ENCODE assay signal across 1 fruit fly cellular context in genomic region chr3R:11582253-11582589, dm6.
TF ChIP-seq lines count a peak whose summit lies in the region.

No protein-coding gene starts in this region.

TF ChIP-seq in whole organism, embryonic, 481 proteins besides CTCF, POLR2A, EP300 and RAD21 (continued from another document and continues in another):
- TF ChIP-seq ash1 (GFP tag; optimal IDR thresholded peaks at IDR 0.05; lab: Kevin White, UChicago) (no peak), zfh2 (GFP tag; optimal IDR thresholded peaks at IDR 0.05; lab: Kevin White, UChicago) (peak; percentile 11), NfI (GFP tag; optimal IDR thresholded peaks at IDR 0.05; lab: Kevin White, UChicago) (peak; percentile 76), nerfin-1 (tag; optimal IDR thresholded peaks at IDR 0.05; lab: Kevin White, UChicago) (no peak), ewg (GFP tag; optimal IDR thresholded peaks at IDR 0.05; lab: Kevin White, UChicago) (peak; percentile 56), gcm2 (GFP tag; optimal IDR thresholded peaks at IDR 0.05; lab: Kevin White, UChicago) (no peak), CG17912 (GFP tag; optimal IDR thresholded peaks at IDR 0.05; lab: Kevin White, UChicago) (no peak), CG13287 (GFP tag; IDR thresholded peaks at IDR 0.05; lab: Robert Waterston, UW; ENCODE audit: partially characterized antibody) (no peak), CG12071 (GFP tag; optimal IDR thresholded peaks at IDR 0.05; lab: Kevin White, UChicago) (no peak), luna (GFP tag; optimal IDR thresholded peaks at IDR 0.05; lab: Kevin White, UChicago) (no peak), Sin3A (optimal IDR thresholded peaks at IDR 0.05; lab: Kevin White, UChicago) (no peak), CoRest (tag; optimal IDR thresholded peaks at IDR 0.05; lab: Kevin White, UChicago) (peak; percentile 66), mirr (GFP tag; optimal IDR thresholded peaks at IDR 0.05; lab: Kevin White, UChicago) (no peak), grau (tag; optimal IDR thresholded peaks at IDR 0.05; lab: Kevin White, UChicago) (peak; percentile 68), BtbVII (GFP tag; optimal IDR thresholded peaks at IDR 0.05; lab: Kevin White, UChicago) (no peak), CG1832 (GFP tag; optimal IDR thresholded peaks at IDR 0.05; lab: Kevin White, UChicago) (no peak), disco-r (GFP tag; optimal IDR thresholded peaks at IDR 0.05; lab: Kevin White, UChicago) (peak; percentile 30), CHES-1-like (GFP tag; optimal IDR thresholded peaks at IDR 0.05; lab: Kevin White, UChicago) (peak; percentile 24), CG4360 (GFP tag; IDR thresholded peaks at IDR 0.05; lab: Robert Waterston, UW) (no peak; the same call in 1 of the 2 replicates), CG13894 (tag; optimal IDR thresholded peaks at IDR 0.05; lab: Kevin White, UChicago) (no peak), CG18764 (GFP tag; optimal IDR thresholded peaks at IDR 0.05; lab: Kevin White, UChicago) (peak; percentile 23), CG6272 (GFP tag; IDR thresholded peaks at IDR 0.05; lab: Robert Waterston, UW) (no peak), CG11398 (GFP tag; optimal IDR thresholded peaks at IDR 0.05; lab: Kevin White, UChicago) (peak; percentile 43), hkb (optimal IDR thresholded peaks at IDR 0.05; lab: Kevin White, UChicago) (no peak), hkb (GFP tag; IDR thresholded peaks at IDR 0.05; lab: Robert Waterston, UW) (peak; percentile 80), Ptx1 (GFP tag; IDR thresholded peaks at IDR 0.05; lab: Robert Waterston, UW) (peak; percentile 87), ato (GFP tag; IDR thresholded peaks at IDR 0.05; lab: Robert Waterston, UW; ENCODE audit: partially characterized antibody) (no peak), CG2712 (tag; optimal IDR thresholded peaks at IDR 0.05; lab: Kevin White, UChicago) (peak; percentile 79), cad (GFP tag; optimal IDR thresholded peaks at IDR 0.05; lab: Kevin White, UChicago) (no peak), psq (GFP tag; optimal IDR thresholded peaks at IDR 0.05; lab: Kevin White, UChicago) (no peak), CG17385 (GFP tag; optimal IDR thresholded peaks at IDR 0.05; lab: Kevin White, UChicago) (peak; percentile 75), CG15479 (GFP tag; optimal IDR thresholded peaks at IDR 0.05; lab: Kevin White, UChicago) (no peak), Optix (GFP tag; IDR thresholded peaks at IDR 0.05; lab: Robert Waterston, UW) (peak; percentile 79), ems (GFP tag; optimal IDR thresholded peaks at IDR 0.05; lab: Kevin White, UChicago) (peak; percentile 56), E2f2 (GFP tag; IDR thresholded peaks at IDR 0.05; lab: Robert Waterston, UW) (peak; percentile 40), CG11560 (tag; IDR thresholded peaks at IDR 0.05; lab: Robert Waterston, UW) (no peak), CG6254 (GFP tag; optimal IDR thresholded peaks at IDR 0.05; lab: Kevin White, UChicago) (peak; percentile 27), Camta (GFP tag; optimal IDR thresholded peaks at IDR 0.05; lab: Kevin White, UChicago) (peak; percentile 30), dmrt99B (tag; optimal IDR thresholded peaks at IDR 0.05; lab: Kevin White, UChicago) (no peak), Nf-YB (GFP tag; optimal IDR thresholded peaks at IDR 0.05; lab: Kevin White, UChicago) (peak; percentile 12), ttk (GFP tag; IDR thresholded peaks at IDR 0.05; lab: Robert Waterston, UW) (peak; percentile 77), fd102C (GFP tag; optimal IDR thresholded peaks at IDR 0.05; lab: Kevin White, UChicago) (no peak), sna (GFP tag; IDR thresholded peaks at IDR 0.05; lab: Robert Waterston, UW; ENCODE audit: partially characterized antibody) (no peak), Oli (tag; optimal IDR thresholded peaks at IDR 0.05; lab: Kevin White, UChicago) (peak; percentile 77), dysf (GFP tag; IDR thresholded peaks at IDR 0.05; lab: Robert Waterston, UW) (peak; percentile 75), rib (GFP tag; IDR thresholded peaks at IDR 0.05; lab: Robert Waterston, UW) (no peak), pita (GFP tag; optimal IDR thresholded peaks at IDR 0.05; lab: Kevin White, UChicago) (no peak), NFAT (GFP tag; IDR thresholded peaks at IDR 0.05; lab: Robert Waterston, UW) (no peak), otp (GFP tag; IDR thresholded peaks at IDR 0.05; lab: Robert Waterston, UW) (peak; percentile 64; the same call in 1 of the 3 replicates), ara (GFP tag; IDR thresholded peaks at IDR 0.05; lab: Robert Waterston, UW) (peak; percentile 54; the same call in 1 of the 2 replicates), HmgZ (tag; optimal IDR thresholded peaks at IDR 0.05; lab: Kevin White, UChicago) (no peak), CG5245 (GFP tag; optimal IDR thresholded peaks at IDR 0.05; lab: Kevin White, UChicago) (peak; percentile 52), chinmo (GFP tag; IDR thresholded peaks at IDR 0.05; lab: Robert Waterston, UW; ENCODE audit: partially characterized antibody) (no peak), CG13123 (GFP tag; optimal IDR thresholded peaks at IDR 0.05; lab: Kevin White, UChicago) (no peak), pfk (GFP tag; optimal IDR thresholded peaks at IDR 0.05; lab: Kevin White, UChicago) (no peak), lab (GFP tag; optimal IDR thresholded peaks at IDR 0.05; lab: Kevin White, UChicago) (no peak), CG18476 (GFP tag; optimal IDR thresholded peaks at IDR 0.05; lab: Kevin White, UChicago) (no peak), CG15269 (tag; optimal IDR thresholded peaks at IDR 0.05; lab: Kevin White, UChicago) (no peak), aop (GFP tag; IDR thresholded peaks at IDR 0.05; lab: Robert Waterston, UW) (no peak), Med (GFP tag; lab: Kevin White, UChicago) (peak; percentile 93), lola (GFP tag; optimal IDR thresholded peaks at IDR 0.05; lab: Kevin White, UChicago) (peak in 1 of 3 experiments; percentile 23), CG5180 (GFP tag; optimal IDR thresholded peaks at IDR 0.05; lab: Kevin White, UChicago) (no peak), abd-A (tag; optimal IDR thresholded peaks at IDR 0.05; lab: Kevin White, UChicago) (no peak), Nf-YC (tag; optimal IDR thresholded peaks at IDR 0.05; lab: Kevin White, UChicago) (no peak), CG30431 (GFP tag; optimal IDR thresholded peaks at IDR 0.05; lab: Kevin White, UChicago) (peak; percentile 51), dan (GFP tag; IDR thresholded peaks at IDR 0.05; lab: Robert Waterston, UW) (no peak), Blimp-1 (GFP tag; optimal IDR thresholded peaks at IDR 0.05; lab: Kevin White, UChicago) (no peak), tll (GFP tag; optimal IDR thresholded peaks at IDR 0.05; lab: Kevin White, UChicago) (no peak), CG10431 (GFP tag; optimal IDR thresholded peaks at IDR 0.05; lab: Kevin White, UChicago) (no peak), CG8290 (GFP tag; optimal IDR thresholded peaks at IDR 0.05; lab: Kevin White, UChicago) (no peak), CG8290 (tag; optimal IDR thresholded peaks at IDR 0.05; lab: Kevin White, UChicago) (no peak), CG9215 (GFP tag; IDR thresholded peaks at IDR 0.05; lab: Robert Waterston, UW) (no peak), her (GFP tag; optimal IDR thresholded peaks at IDR 0.05; lab: Kevin White, UChicago) (peak; percentile 58), CG1529 (GFP tag; optimal IDR thresholded peaks at IDR 0.05; lab: Kevin White, UChicago) (no peak), sisA (GFP tag; IDR thresholded peaks at IDR 0.05; lab: Robert Waterston, UW) (peak; percentile 69), Dek (tag; optimal IDR thresholded peaks at IDR 0.05; lab: Kevin White, UChicago) (peak; percentile 47), ftz-f1 (GFP tag; optimal IDR thresholded peaks at IDR 0.05; lab: Kevin White, UChicago) (no peak), jing (GFP tag; optimal IDR thresholded peaks at IDR 0.05; lab: Kevin White, UChicago) (peak; percentile 60), croc (GFP tag; conservative IDR thresholded peaks at IDR 0.05; lab: Robert Waterston, UW) (no peak), dm (GFP tag; optimal IDR thresholded peaks at IDR 0.05; lab: Kevin White, UChicago) (no peak), unpg (GFP tag; optimal IDR thresholded peaks at IDR 0.05; lab: Kevin White, UChicago) (peak; percentile 75), cg (GFP tag; optimal IDR thresholded peaks at IDR 0.05; lab: Kevin White, UChicago) (no peak), zf30C (GFP tag; optimal IDR thresholded peaks at IDR 0.05; lab: Kevin White, UChicago) (no peak), Dad (GFP tag; optimal IDR thresholded peaks at IDR 0.05; lab: Kevin White, UChicago) (peak; percentile 53), CG9727 (GFP tag; optimal IDR thresholded peaks at IDR 0.05; lab: Kevin White, UChicago) (peak; percentile 55), CG7786 (GFP tag; optimal IDR thresholded peaks at IDR 0.05; lab: Kevin White, UChicago) (peak; percentile 44), CG16815 (GFP tag; optimal IDR thresholded peaks at IDR 0.05; lab: Kevin White, UChicago) (peak; percentile 31), usp (GFP tag; optimal IDR thresholded peaks at IDR 0.05; lab: Kevin White, UChicago) (no peak), sd (tag; optimal IDR thresholded peaks at IDR 0.05; lab: Kevin White, UChicago) (no peak), Gsc (GFP tag; IDR thresholded peaks at IDR 0.05; lab: Robert Waterston, UW) (no peak), CG6689 (GFP tag; IDR thresholded peaks at IDR 0.05; lab: Robert Waterston, UW) (peak; percentile 78), pros (GFP tag; optimal IDR thresholded peaks at IDR 0.05; lab: Kevin White, UChicago) (no peak), Asciz (GFP tag; optimal IDR thresholded peaks at IDR 0.05; lab: Kevin White, UChicago) (peak; percentile 63), corto (GFP tag; optimal IDR thresholded peaks at IDR 0.05; lab: Kevin White, UChicago) (no peak), CG3847 (GFP tag; IDR thresholded peaks at IDR 0.05; lab: Robert Waterston, UW) (peak; percentile 57), row (GFP tag; IDR thresholded peaks at IDR 0.05; lab: Robert Waterston, UW) (peak; percentile 85), ind (GFP tag; optimal IDR thresholded peaks at IDR 0.05; lab: Kevin White, UChicago) (peak; percentile 68), kni (GFP tag; optimal IDR thresholded peaks at IDR 0.05; lab: Kevin White, UChicago) (no peak), Hand (GFP tag; optimal IDR thresholded peaks at IDR 0.05; lab: Kevin White, UChicago) (no peak), CG17568 (GFP tag; optimal IDR thresholded peaks at IDR 0.05; lab: Kevin White, UChicago) (no peak), chn (GFP tag; optimal IDR thresholded peaks at IDR 0.05; lab: Kevin White, UChicago) (peak; percentile 63), CG8281 (tag; optimal IDR thresholded peaks at IDR 0.05; lab: Kevin White, UChicago) (no peak), Fer3 (tag; optimal IDR thresholded peaks at IDR 0.05; lab: Kevin White, UChicago) (peak; percentile 60), CG4820 (GFP tag; optimal IDR thresholded peaks at IDR 0.05; lab: Kevin White, UChicago) (peak; percentile 41), CG2120 (GFP tag; optimal IDR thresholded peaks at IDR 0.05; lab: Kevin White, UChicago) (peak; percentile 60), maf-S (GFP tag; optimal IDR thresholded peaks at IDR 0.05; lab: Kevin White, UChicago) (peak; percentile 53), lbe (GFP tag; optimal IDR thresholded peaks at IDR 0.05; lab: Kevin White, UChicago) (no peak), Meics (GFP tag; optimal IDR thresholded peaks at IDR 0.05; lab: Kevin White, UChicago) (no peak), toy (GFP tag; IDR thresholded peaks at IDR 0.05; lab: Robert Waterston, UW) (no peak), danr (GFP tag; IDR thresholded peaks at IDR 0.05; lab: Robert Waterston, UW) (peak; percentile 52), CG8359 (GFP tag; optimal IDR thresholded peaks at IDR 0.05; lab: Kevin White, UChicago; ENCODE audit: borderline replicate concordance) (no peak), Hsf (GFP tag; optimal IDR thresholded peaks at IDR 0.05; lab: Kevin White, UChicago) (peak; percentile 72), fd3F (GFP tag; optimal IDR thresholded peaks at IDR 0.05; lab: Kevin White, UChicago) (peak; percentile 65), CG9876 (GFP tag; optimal IDR thresholded peaks at IDR 0.05; lab: Kevin White, UChicago) (no peak), MTF-1 (GFP tag; optimal IDR thresholded peaks at IDR 0.05; lab: Kevin White, UChicago; ENCODE audit: borderline replicate concordance) (no peak), CG43689 (GFP tag; IDR thresholded peaks at IDR 0.05; lab: Robert Waterston, UW) (peak; percentile 66), CG12155 (GFP tag; optimal IDR thresholded peaks at IDR 0.05; lab: Kevin White, UChicago) (peak; percentile 28), CG31441 (GFP tag; IDR thresholded peaks at IDR 0.05; lab: Robert Waterston, UW) (no peak), YL-1 (GFP tag; optimal IDR thresholded peaks at IDR 0.05; lab: Kevin White, UChicago) (no peak), vnd (GFP tag; IDR thresholded peaks at IDR 0.05; lab: Robert Waterston, UW; ENCODE audit: partially characterized antibody) (no peak), grn (GFP tag; optimal IDR thresholded peaks at IDR 0.05; lab: Kevin White, UChicago) (no peak), CG17361 (GFP tag; IDR thresholded peaks at IDR 0.05; lab: Robert Waterston, UW) (no peak; the same call in 2 of the 3 replicates), onecut (GFP tag; IDR thresholded peaks at IDR 0.05; lab: Robert Waterston, UW) (peak; percentile 56), CG12769 (tag; optimal IDR thresholded peaks at IDR 0.05; lab: Kevin White, UChicago) (no peak), az2 (GFP tag; optimal IDR thresholded peaks at IDR 0.05; lab: Kevin White, UChicago) (peak; percentile 62), Antp (GFP tag; optimal IDR thresholded peaks at IDR 0.05; lab: Kevin White, UChicago) (peak; percentile 63), CG3726 (GFP tag; IDR thresholded peaks at IDR 0.05; lab: Robert Waterston, UW) (no peak), Mad (GFP tag; optimal IDR thresholded peaks at IDR 0.05; lab: Kevin White, UChicago) (peak; percentile 39), ac (GFP tag; optimal IDR thresholded peaks at IDR 0.05; lab: Kevin White, UChicago) (no peak), crol (GFP tag; IDR thresholded peaks at IDR 0.05; lab: Robert Waterston, UW) (no peak), CG1233 (GFP tag; optimal IDR thresholded peaks at IDR 0.05; lab: Kevin White, UChicago) (peak; percentile 67), so (GFP tag; IDR thresholded peaks at IDR 0.05; lab: Robert Waterston, UW) (peak; percentile 57; the same call in 1 of the 3 replicates), HLH4C (GFP tag; IDR thresholded peaks at IDR 0.05; lab: Robert Waterston, UW; ENCODE audit: partially characterized antibody) (no peak), CG4707 (GFP tag; optimal IDR thresholded peaks at IDR 0.05; lab: Kevin White, UChicago) (no peak), CG15601 (tag; optimal IDR thresholded peaks at IDR 0.05; lab: Kevin White, UChicago) (no peak), E2f1 (GFP tag; IDR thresholded peaks at IDR 0.05; lab: Robert Waterston, UW) (peak; percentile 80)
